Fruit fly (Drosophila melanogaster): ENCODE measurements around the gene et.

DNA sequence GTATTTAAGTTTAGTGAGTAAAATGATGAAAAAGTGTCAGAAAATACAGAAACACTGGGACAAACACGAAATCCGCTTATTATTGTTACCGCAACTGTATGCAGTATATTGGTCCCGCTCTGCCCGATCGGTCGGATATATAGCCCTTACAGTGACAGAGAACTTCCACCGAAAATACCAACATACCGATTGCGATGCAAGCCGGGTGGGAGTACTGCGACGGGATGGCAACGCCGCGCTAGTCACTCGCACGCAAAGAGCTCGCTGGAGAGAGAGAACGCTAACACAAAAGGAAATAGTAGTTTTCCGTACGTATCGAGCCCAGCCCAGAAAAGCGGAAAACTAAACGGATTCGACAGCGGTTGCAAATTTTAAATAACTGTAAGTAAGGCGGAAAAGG is 21.2 kb upstream of the et start, which contains the start of gene Cdc42:
- TF ChIP-seq Dll (optimal IDR thresholded peaks at IDR 0.05): no peak
- no peak for TF ChIP-seq usp (GFP tag; optimal IDR thresholded peaks at IDR 0.05)
- no peak for TF ChIP-seq EcR (GFP tag; optimal IDR thresholded peaks at IDR 0.05)
- no peak for TF ChIP-seq pan (optimal IDR thresholded peaks at IDR 0.05)
